Fruit fly (Drosophila melanogaster) Kc167 (cell line): ENCODE results near the gene LManVI.

Experiments used
- Myc ChIP-seq: fragments of >200 bp; optimal IDR thresholded peaks from 2 replicates; lab custom pipeline; 2017; ENCODE audit warnings: missing external identifiers
- Sin3A ChIP-seq: fragments of >200 bp; optimal IDR thresholded peaks from 2 replicates; lab custom pipeline; 2018; ENCODE audit warnings: missing external identifiers
- h ChIP-seq: fragments of >200 bp; optimal IDR thresholded peaks from 3 replicates; lab custom pipeline; 2018; ENCODE audit warnings: missing external identifiers
- insv ChIP-seq: fragments of >200 bp; optimal IDR thresholded peaks from 3 replicates; lab custom pipeline; 2018; ENCODE audit warnings: missing external identifiers
- psq ChIP-seq: fragments of >200 bp; optimal IDR thresholded peaks from 2 replicates; lab custom pipeline; 2017; ENCODE audit warnings: missing external identifiers
- ttk ChIP-seq: sonication (Bioruptor generic); optimal IDR thresholded peaks from 2 replicates; lab custom pipeline; 2017; ENCODE audit warnings: missing external identifiers

LManVI gene

DNA sequence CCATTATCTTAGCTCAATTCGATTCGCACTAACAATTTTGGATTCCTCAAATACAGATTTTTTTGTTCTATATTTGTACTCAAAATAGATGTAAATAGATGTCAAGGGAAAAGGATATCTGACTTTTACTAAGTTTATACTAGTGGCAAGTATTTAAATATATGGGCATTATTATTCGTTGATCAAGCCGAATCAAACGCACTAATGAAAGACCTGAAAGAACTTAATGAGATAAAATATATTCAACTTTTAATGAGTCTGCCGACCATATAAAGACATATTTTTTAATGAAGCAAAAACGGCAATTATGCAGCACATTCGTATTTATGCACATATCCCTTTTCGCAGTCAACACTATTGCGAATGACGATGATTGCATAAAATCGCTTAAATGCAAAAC is 1.3 kb upstream of the LManVI start, which contains the start of gene CG42710:
Gene CG42710 (minus strand): TSS at position 101 of the 400 bp plus-strand sequence.
- no peak for TF ChIP-seq Sin3A (lab: Kevin White, UChicago)
- TF ChIP-seq Myc (lab: Kevin White, UChicago) = no peak
- TF ChIP-seq h (lab: Kevin White, UChicago) = no peak
- no peak for TF ChIP-seq psq (lab: Kevin White, UChicago)
- no peak for TF ChIP-seq ttk (lab: Kevin White, UChicago)
- no peak for TF ChIP-seq insv (lab: Kevin White, UChicago)

DNA sequence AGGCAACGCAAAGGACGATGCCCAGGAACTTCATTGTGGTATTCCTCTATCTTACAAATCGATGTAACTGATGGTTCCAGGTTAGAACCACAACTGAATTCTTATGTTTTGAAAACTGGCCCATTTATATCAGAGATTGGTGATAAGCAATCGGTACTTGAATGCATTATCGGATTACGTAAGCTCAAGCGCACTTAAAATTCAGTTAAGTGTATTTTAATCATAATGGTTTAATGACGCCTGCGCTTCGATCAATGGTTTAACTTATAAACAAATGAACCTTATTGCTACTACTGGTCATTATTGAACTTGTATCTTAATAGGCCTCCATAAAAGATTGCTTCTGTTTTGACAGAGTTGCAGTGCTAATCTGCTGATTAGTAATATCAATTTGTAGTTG is 4.9 kb downstream of the LManVI start, which contains the start of gene LManV:
Gene LManV (minus strand): TSS at position 101 of the 400 bp plus-strand sequence.
- no peak for TF ChIP-seq ttk (lab: Kevin White, UChicago)
- no peak for TF ChIP-seq psq (lab: Kevin White, UChicago)
- no peak for TF ChIP-seq h (lab: Kevin White, UChicago)
- TF ChIP-seq insv (lab: Kevin White, UChicago) = no peak
- no peak for TF ChIP-seq Myc (lab: Kevin White, UChicago)
- TF ChIP-seq Sin3A (lab: Kevin White, UChicago) = no peak

DNA sequence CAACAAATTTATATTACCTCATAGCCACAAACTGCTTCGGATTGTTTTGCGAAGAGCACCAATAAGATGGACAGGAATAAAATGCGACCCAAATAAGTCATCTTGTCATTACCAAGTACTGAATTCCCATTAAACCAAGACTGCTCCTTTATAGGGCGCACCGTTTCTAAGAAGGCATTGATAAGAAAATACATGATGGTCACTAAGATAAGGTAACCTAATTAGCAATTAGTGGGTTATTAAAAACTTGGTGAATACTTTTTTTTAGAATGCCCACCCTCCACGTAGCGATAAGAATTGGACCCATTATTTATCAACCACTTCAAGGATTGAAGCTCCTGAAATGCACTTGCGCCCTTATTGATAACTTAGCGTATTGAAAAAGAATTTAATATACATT is 8.8 kb downstream of the LManVI start, which contains the start of gene LManIV:
Gene LManIV (minus strand): TSS at position 101 of the 400 bp plus-strand sequence.
- TF ChIP-seq h (lab: Kevin White, UChicago) (no peak), ttk (lab: Kevin White, UChicago) (no peak), Myc (lab: Kevin White, UChicago) (no peak), psq (lab: Kevin White, UChicago) (no peak), insv (lab: Kevin White, UChicago) (no peak), Sin3A (lab: Kevin White, UChicago) (no peak)

DNA sequence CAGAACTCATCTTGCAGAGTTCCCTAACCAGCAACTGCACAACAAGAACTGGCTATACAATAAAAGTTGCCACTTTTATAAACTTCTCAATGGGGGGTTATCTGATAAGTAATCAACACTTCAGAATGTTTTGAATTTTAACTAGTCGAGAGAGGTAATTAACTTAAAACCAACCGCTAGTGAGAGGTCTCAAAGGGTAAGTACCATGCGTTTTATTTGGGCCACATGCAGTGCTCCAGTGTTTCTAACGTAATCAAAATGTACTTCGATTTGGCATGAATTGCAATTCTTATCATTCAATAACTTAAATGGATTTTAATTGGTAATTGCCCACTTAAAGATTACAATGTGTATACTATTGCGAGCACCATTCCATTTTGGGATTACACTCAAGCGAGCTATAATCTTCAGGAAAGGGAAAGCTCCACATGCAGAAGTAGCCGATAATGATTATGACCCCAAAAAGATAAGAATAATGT is 12.4 kb downstream of the LManVI start, which contains the start of gene LManIII:
Gene LManIII (minus strand): TSS at position 51 of the 479 bp plus-strand sequence.
- TF ChIP-seq insv (lab: Kevin White, UChicago) (no peak), h (lab: Kevin White, UChicago) (no peak), Myc (lab: Kevin White, UChicago) (no peak), psq (lab: Kevin White, UChicago) (no peak)

DNA sequence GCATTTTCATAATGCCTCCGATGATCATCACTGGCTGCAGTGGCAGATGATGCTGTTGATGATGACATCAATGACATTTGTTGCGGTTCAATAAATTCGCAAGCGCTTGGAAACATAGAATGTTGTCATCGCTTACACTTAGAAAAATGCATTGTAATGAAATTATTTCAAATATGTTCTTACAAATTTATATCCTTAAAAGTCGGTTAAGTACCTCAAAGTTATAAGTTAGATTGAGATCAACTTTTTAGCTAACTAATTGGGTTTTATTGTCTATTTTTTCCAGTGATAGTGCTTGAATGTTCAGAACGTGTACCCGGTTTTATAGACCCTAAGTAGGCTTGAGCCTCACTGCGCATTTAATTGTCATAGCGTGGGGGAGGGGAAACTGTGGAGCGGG is 18.2 kb downstream of the LManVI start:
- no peak for TF ChIP-seq insv (lab: Kevin White, UChicago)
- TF ChIP-seq Myc (lab: Kevin White, UChicago) = no peak
- TF ChIP-seq h (lab: Kevin White, UChicago) = no peak
- TF ChIP-seq Sin3A (lab: Kevin White, UChicago) = no peak
- no peak for TF ChIP-seq psq (lab: Kevin White, UChicago)
- TF ChIP-seq ttk (lab: Kevin White, UChicago) = no peak

DNA sequence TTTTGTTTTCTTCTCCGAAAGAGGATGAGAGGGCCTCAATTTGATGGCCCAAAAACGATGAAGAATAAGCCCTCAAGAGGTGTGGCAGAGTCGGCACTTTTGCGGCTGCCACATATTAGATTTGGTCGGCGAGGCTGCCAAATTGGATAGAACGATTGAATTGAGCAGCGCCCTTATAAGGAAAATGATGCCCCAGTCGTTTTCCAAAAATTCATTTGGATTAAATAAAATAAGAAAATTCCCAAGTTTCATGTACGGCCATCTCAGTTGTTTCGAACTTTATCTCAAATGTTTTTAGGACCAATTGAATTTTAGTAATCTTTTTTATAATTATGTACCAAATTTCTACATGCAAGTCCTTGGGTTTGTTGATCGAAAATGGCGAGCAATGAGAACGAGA is 29.0 kb downstream of the LManVI start, which contains the start of the genes CG45307 and CG12438:
Gene CG45307 (minus strand): TSS at position 101 of the 400 bp plus-strand sequence.
Gene CG12438 (plus strand): TSS at position 264 of the 400 bp plus-strand sequence.
- TF ChIP-seq ttk (lab: Kevin White, UChicago) (no peak), h (lab: Kevin White, UChicago) (no peak), psq (lab: Kevin White, UChicago) (no peak), Sin3A (lab: Kevin White, UChicago) (no peak), Myc (lab: Kevin White, UChicago) (no peak), insv (lab: Kevin White, UChicago) (no peak)

DNA sequence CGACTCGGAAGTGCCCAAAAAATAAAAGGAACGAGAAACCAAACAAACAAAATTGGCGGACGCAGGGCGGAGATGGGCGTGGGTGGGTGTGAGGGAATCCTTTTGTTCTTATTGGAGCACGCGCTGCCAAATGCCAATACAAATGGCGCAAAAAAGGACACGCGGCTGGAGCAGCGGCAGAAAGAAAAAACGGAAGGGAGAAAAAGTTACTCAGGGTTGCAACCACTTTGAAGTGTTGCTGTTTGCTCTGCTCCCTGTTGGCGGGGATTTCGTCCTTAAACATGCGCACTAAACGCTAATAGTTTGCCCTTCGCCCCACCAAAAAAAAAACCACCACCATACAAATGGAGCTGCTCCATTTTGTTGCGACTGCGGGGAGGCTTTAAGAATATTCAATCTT is 33.6 kb downstream of the LManVI start:
- no peak for TF ChIP-seq h (lab: Kevin White, UChicago)
- TF ChIP-seq ttk (lab: Kevin White, UChicago) = no peak

DNA sequence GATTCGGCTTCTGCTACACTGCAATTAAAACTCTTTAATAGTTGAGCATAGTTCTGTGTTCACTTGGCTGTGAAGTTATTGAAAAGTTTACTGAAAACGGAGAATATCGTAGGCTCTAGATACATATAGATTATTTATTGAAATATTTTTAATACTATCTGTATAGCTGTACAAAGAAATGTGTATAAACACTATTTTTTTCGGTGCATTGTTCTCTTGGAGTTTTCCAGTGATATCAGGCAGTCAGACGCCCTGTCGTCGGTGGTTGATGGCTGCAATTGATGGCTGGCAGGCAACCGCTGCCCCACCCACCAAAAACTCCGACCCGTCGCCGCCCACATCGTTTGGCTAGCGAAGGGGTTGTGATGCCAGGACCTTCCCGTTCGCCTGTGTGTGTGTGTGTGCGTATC is 34.7 kb downstream of the LManVI start:
- TF ChIP-seq insv (lab: Kevin White, UChicago) (no peak), Sin3A (lab: Kevin White, UChicago) (no peak), psq (lab: Kevin White, UChicago) (no peak), h (lab: Kevin White, UChicago) (no peak), ttk (lab: Kevin White, UChicago) (no peak), Myc (lab: Kevin White, UChicago) (no peak)

DNA sequence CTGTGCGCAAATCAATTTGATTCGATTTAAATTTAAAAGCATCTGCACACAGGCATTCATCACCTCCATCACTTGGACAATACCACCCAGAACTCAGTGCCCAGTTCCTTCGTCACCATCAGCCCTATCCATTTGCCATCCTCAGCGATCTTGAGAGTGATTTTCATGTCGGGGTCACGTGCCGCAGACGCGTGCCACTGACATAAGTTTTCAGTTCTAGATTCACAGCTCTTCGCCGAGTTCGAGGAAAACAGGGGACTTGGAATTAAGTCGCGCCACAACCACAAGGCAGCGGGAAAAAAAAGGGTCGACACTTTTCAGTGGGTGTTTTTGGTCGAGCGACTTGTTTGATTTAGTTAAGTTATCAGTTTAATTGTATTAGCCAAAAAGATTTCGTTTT is 38.0 kb downstream of the LManVI start:
- TF ChIP-seq ttk (lab: Kevin White, UChicago) = no peak
- no peak for TF ChIP-seq psq (lab: Kevin White, UChicago)
- TF ChIP-seq insv (lab: Kevin White, UChicago) = no peak
- no peak for TF ChIP-seq Myc (lab: Kevin White, UChicago)
- TF ChIP-seq h (lab: Kevin White, UChicago) = no peak
- no peak for TF ChIP-seq Sin3A (lab: Kevin White, UChicago)

DNA sequence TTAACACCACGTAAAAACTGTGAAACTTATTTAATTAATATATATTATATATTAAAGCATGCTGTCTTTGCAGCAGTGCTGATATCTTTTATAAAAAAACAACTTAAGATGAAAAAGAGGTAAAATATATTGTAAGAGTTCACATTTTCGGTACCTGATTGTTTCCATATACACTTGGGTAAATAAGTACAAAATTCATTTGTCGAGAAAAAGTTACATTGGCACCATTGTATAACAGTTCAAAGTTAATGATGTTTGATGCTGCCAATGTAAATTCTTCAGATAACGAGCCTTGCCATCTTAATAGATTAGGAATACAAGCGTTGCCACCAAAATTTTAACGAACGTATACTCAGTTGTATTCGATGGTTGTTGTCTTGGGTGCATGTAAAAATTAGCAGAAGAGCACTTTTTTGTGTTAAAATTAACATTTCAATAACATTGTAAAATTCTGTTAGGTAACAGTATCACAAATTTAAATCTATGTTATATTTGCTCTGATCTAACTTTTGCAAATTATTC is 40.2 kb downstream of the LManVI start:
- no peak for TF ChIP-seq Myc (lab: Kevin White, UChicago)
- no peak for TF ChIP-seq ttk (lab: Kevin White, UChicago)
- TF ChIP-seq psq (lab: Kevin White, UChicago) = no peak
- TF ChIP-seq Sin3A (lab: Kevin White, UChicago) = no peak
- no peak for TF ChIP-seq insv (lab: Kevin White, UChicago)
- no peak for TF ChIP-seq h (lab: Kevin White, UChicago)

DNA sequence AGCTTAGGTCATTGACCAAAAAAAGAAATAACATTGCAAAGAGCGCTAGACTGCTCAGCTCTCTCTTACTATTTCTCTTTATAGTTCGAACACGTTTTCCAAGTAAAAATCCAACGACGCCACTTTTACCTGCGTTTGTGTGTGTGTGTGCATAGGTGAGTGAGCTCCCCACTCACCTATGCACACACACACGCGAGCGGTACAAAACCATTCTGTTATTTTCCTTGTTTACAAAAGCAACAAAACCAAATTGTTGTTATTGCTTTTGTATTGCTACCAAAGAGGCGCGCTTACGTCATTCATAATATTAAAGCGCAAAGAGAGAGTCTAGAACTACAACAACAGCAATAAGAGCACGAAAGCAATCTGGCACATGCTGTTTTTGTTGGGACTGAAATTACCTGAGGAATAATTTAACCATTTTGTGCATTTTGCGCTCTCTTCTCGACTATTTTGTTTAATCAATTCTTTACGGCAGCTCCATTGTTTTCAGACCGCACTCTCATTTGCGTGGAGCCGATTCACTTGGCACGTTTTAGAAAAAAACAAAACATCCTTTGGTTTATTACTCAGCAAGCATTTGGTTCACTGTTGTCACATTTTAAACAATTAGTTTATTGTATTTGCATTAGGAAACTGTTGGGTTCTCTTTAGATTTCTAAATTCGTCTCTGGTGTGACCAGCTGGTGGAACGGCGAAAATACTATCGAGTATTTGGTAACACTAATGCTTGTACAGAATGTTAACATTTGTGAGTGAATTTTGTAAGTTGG is 40.9 kb downstream of the LManVI start, which contains the start of gene raw:
Gene raw (minus strand): TSS at position 677 of the 773 bp plus-strand sequence.
- no peak for TF ChIP-seq psq (lab: Kevin White, UChicago)
- no peak for TF ChIP-seq h (lab: Kevin White, UChicago)
